Worm (Caenorhabditis elegans) whole organism, L1 larva: ENCODE data around the gene F32D1.11.

Source experiments
- C16A3.4 ChIP-seq: fragments of 150-350 bp; optimal IDR thresholded peaks from 2 replicates; lab custom pipeline; 2014; ENCODE audit warnings: missing biosample characterization, missing genetic modification characterization
- C34B4.2 ChIP-seq: sonication (generic microtip); optimal IDR thresholded peaks from 2 replicates; lab custom pipeline; 2017; ENCODE audit warnings: mild to moderate bottlenecking, missing genetic modification characterization, missing compliant biosample characterization
- alr-1 ChIP-seq: fragments of 200-800 bp; sonication (Bioruptor generic); optimal IDR thresholded peaks from 2 replicates; lab custom pipeline; 2018; ENCODE audit warnings: borderline replicate concordance, mild to moderate bottlenecking, missing genetic modification characterization, missing compliant biosample characterization
- aly-2 ChIP-seq: fragments of 150-350 bp; optimal IDR thresholded peaks from 2 replicates; lab custom pipeline; 2014; ENCODE audit warnings: missing biosample characterization, missing genetic modification characterization
- ceh-63 ChIP-seq: fragments of 200-800 bp; sonication (Bioruptor generic); optimal IDR thresholded peaks from 2 replicates; lab custom pipeline; 2018; ENCODE audit warnings: mild to moderate bottlenecking, missing genetic modification characterization, missing compliant biosample characterization
- ceh-8 ChIP-seq: fragments of 200-800 bp; sonication (Bioruptor generic); optimal IDR thresholded peaks from 2 replicates; lab custom pipeline; 2018; ENCODE audit warnings: mild to moderate bottlenecking, missing genetic modification characterization, moderate library complexity, missing compliant biosample characterization
- ceh-90 ChIP-seq: sonication (generic microtip); optimal IDR thresholded peaks from 2 replicates; lab custom pipeline; 2016; ENCODE audit warnings: missing genetic modification characterization, missing compliant biosample characterization
- dsc-1 ChIP-seq: sonication (generic microtip); optimal IDR thresholded peaks from 2 replicates; lab custom pipeline; 2016; ENCODE audit warnings: mild to moderate bottlenecking, missing genetic modification characterization, missing compliant biosample characterization
- efl-1 ChIP-seq, 4 experiments: fragments of 150-350 bp; optimal IDR thresholded peaks in 3 of 4; peaks in 1 of 4; 1 replicate in 1 of 4; 2 replicates in 3 of 4; lab custom pipeline; 2014; ENCODE audit warnings: missing biosample characterization in 2 of 4, missing genetic modification characterization in 2 of 4, missing genetic modification reagents in 2 of 4
- efl-3 ChIP-seq: fragments of 200-800 bp; sonication (Bioruptor generic); optimal IDR thresholded peaks from 2 replicates; lab custom pipeline; 2018; ENCODE audit warnings: mild to moderate bottlenecking, missing genetic modification characterization, missing compliant biosample characterization
- egl-13 ChIP-seq: sonication (generic microtip); optimal IDR thresholded peaks from 2 replicates; lab custom pipeline; 2016; ENCODE audit warnings: missing genotype, missing genetic modification reagents, missing genetic modification characterization, missing compliant biosample characterization
- elt-3 ChIP-seq, 6 experiments: fragments of 150-350 bp in 1 of 6; sonication (generic microtip); optimal IDR thresholded peaks; 2 replicates each; lab custom pipeline; 2017 to 2018; ENCODE audit warnings: missing biosample characterization in 6 of 6, missing genetic modification characterization in 6 of 6, inconsistent platforms in 1 of 6
- fkh-4 ChIP-seq: sonication (generic microtip); optimal IDR thresholded peaks from 2 replicates; lab custom pipeline; 2016; ENCODE audit warnings: missing compliant biosample characterization, missing genetic modification characterization, borderline replicate concordance
- fkh-8 ChIP-seq: sonication (generic microtip); optimal IDR thresholded peaks from 2 replicates; lab custom pipeline; 2016; ENCODE audit warnings: mild to moderate bottlenecking, missing genetic modification characterization, missing compliant biosample characterization
- hlh-4 ChIP-seq: sonication (generic microtip); optimal IDR thresholded peaks from 2 replicates; lab custom pipeline; 2016; ENCODE audit warnings: mild to moderate bottlenecking, missing genetic modification characterization, missing compliant biosample characterization
- irx-1 ChIP-seq: sonication (generic microtip); optimal IDR thresholded peaks from 2 replicates; lab custom pipeline; 2016; ENCODE audit warnings: missing genetic modification characterization, missing compliant biosample characterization
- lin-13 ChIP-seq: fragments of 150-350 bp; optimal IDR thresholded peaks from 2 replicates; lab custom pipeline; 2014; ENCODE audit warnings: missing biosample characterization, missing genetic modification reagents, missing genetic modification characterization
- lin-14 ChIP-seq: fragments of 200-800 bp; sonication (Bioruptor generic); optimal IDR thresholded peaks from 2 replicates; lab custom pipeline; 2018; ENCODE audit warnings: mild to moderate bottlenecking, missing genetic modification characterization, moderate library complexity, missing compliant biosample characterization
- lin-15B ChIP-seq: fragments of 150-350 bp; sonication (generic microtip); optimal IDR thresholded peaks from 3 replicates; lab custom pipeline; 2014; ENCODE audit warnings: missing biosample characterization, missing genetic modification characterization
- lin-35 ChIP-seq, 2 experiments: fragments of 150-350 bp; optimal IDR thresholded peaks; 2 replicates each; lab custom pipeline; 2014; ENCODE audit warnings: missing biosample characterization in 2 of 2, missing genetic modification characterization in 2 of 2, missing genetic modification reagents in 2 of 2
- mep-1 ChIP-seq: fragments of 150-350 bp; optimal IDR thresholded peaks from 2 replicates; lab custom pipeline; 2014; ENCODE audit warnings: missing biosample characterization, missing genetic modification characterization
- nhr-47 ChIP-seq: sonication (generic microtip); optimal IDR thresholded peaks from 2 replicates; lab custom pipeline; 2016; ENCODE audit warnings: mild to moderate bottlenecking, missing genetic modification characterization, moderate library complexity, missing compliant biosample characterization
- nhr-76 ChIP-seq: sonication (generic microtip); optimal IDR thresholded peaks from 2 replicates; lab custom pipeline; 2017; ENCODE audit warnings: missing biosample characterization, missing genetic modification characterization
- nhr-84 ChIP-seq: sonication (generic microtip); optimal IDR thresholded peaks from 2 replicates; lab custom pipeline; 2017; ENCODE audit warnings: missing biosample characterization, missing genetic modification characterization
- pqm-1 ChIP-seq: sonication (generic microtip); optimal IDR thresholded peaks from 3 replicates; lab custom pipeline; 2017; ENCODE audit warnings: missing biosample characterization, missing genetic modification characterization
- snu-23 ChIP-seq: sonication (generic microtip); optimal IDR thresholded peaks from 2 replicates; lab custom pipeline; 2016; ENCODE audit warnings: missing genetic modification characterization, missing compliant biosample characterization
- sptf-1 ChIP-seq: fragments of 150-350 bp; optimal IDR thresholded peaks from 2 replicates; lab custom pipeline; 2014; ENCODE audit warnings: missing biosample characterization, missing genetic modification characterization
- sup-37 ChIP-seq: fragments of 200-800 bp; sonication (Bioruptor generic); optimal IDR thresholded peaks from 2 replicates; lab custom pipeline; 2018; ENCODE audit warnings: mild to moderate bottlenecking, missing genetic modification characterization, missing compliant biosample characterization
- swsn-7 ChIP-seq: sonication (generic microtip); optimal IDR thresholded peaks from 2 replicates; lab custom pipeline; 2016; ENCODE audit warnings: missing genetic modification characterization, missing compliant biosample characterization
- unc-30 ChIP-seq: sonication (generic microtip); optimal IDR thresholded peaks from 2 replicates; lab custom pipeline; 2017; ENCODE audit warnings: missing biosample characterization, missing genetic modification characterization
- unc-62 ChIP-seq: fragments of 150-350 bp; optimal IDR thresholded peaks from 2 replicates; lab custom pipeline; 2014; ENCODE audit warnings: missing biosample characterization, missing genetic modification reagents, missing genetic modification characterization
- vab-15 ChIP-seq: sonication (generic microtip); optimal IDR thresholded peaks from 2 replicates; lab custom pipeline; 2017; ENCODE audit warnings: missing genotype, mild to moderate bottlenecking, missing genetic modification characterization, missing compliant biosample characterization
- xbp-1 ChIP-seq: sonication (generic microtip); optimal IDR thresholded peaks from 2 replicates; lab custom pipeline; 2016; ENCODE audit warnings: missing genetic modification characterization, missing compliant biosample characterization

The F32D1.11 gene

ce11 chrV:4396257-4396656, 29.9 kb upstream of the F32D1.11 start, which contains the start of gene F13A2.3:
Gene F13A2.3, minus strand, starts transcription at chrV:4396357.
- no peak for TF ChIP-seq swsn-7

- TF ChIP-seq nhr-76 (tag; lab: Kevin White, UChicago), result no peak
- no peak for TF ChIP-seq dsc-1 (tag; lab: Kevin White, UChicago)
- TF ChIP-seq snu-23, result no peak
- no peak for TF ChIP-seq egl-13 (tag; lab: Kevin White, UChicago)
- TF ChIP-seq aly-2 (tag; lab: Kevin White, UChicago), result no peak
- no peak for TF ChIP-seq lin-13 (GFP tag; lab: Kevin White, UChicago)
- TF ChIP-seq lin-15B (tag; lab: Kevin White, UChicago), result no peak
- no peak for TF ChIP-seq lin-35 (GFP tag; optimal IDR thresholded peaks at IDR 0.05; lab: Kevin White, UChicago)
- TF ChIP-seq efl-3 (GFP tag; lab: Kevin White, UChicago), result no peak
Measured at ce11 chrV:4387916-4388315, 21.6 kb upstream of the F32D1.11 start.

DNA sequence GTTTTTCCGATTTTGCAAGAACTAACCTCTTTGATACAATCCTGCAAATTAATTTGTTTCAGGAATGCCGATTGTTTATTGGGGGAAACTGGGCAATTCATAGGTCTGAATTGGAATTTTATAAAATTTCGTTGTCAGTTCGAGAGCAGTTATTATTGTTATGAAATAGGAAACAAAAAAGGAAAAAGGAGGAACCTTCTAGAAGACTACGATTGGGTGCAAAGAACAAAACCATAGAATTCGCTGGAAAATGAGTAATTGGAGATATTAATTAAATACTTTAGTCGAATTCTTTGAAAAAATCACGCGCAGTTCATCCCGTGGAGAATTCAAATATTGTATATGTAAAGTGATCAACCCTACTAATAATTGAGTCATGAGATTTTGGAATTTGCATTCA, 21.1 kb upstream of the F32D1.11 start, which contains the start of gene F13A2.9:
F13A2.9 (minus strand) TSS at position 101 of the 400 bp plus-strand sequence.
- TF ChIP-seq dsc-1 (tag; lab: Kevin White, UChicago) (no peak), ceh-8 (GFP tag; lab: Kevin White, UChicago) (peak; percentile 74), ceh-90 (peak; percentile 27), mep-1 (tag; lab: Kevin White, UChicago) (no peak), unc-62 (GFP tag; lab: Kevin White, UChicago) (no peak), xbp-1 (tag; lab: Kevin White, UChicago) (no peak), nhr-84 (tag; lab: Kevin White, UChicago) (no peak), egl-13 (tag; lab: Kevin White, UChicago) (no peak), hlh-4 (tag; lab: Kevin White, UChicago) (no peak), fkh-8 (tag; lab: Kevin White, UChicago) (peak; percentile 8), lin-13 (GFP tag; lab: Kevin White, UChicago) (no peak), alr-1 (tag; lab: Kevin White, UChicago) (no peak), irx-1 (tag; lab: Kevin White, UChicago) (no peak)

DNA sequence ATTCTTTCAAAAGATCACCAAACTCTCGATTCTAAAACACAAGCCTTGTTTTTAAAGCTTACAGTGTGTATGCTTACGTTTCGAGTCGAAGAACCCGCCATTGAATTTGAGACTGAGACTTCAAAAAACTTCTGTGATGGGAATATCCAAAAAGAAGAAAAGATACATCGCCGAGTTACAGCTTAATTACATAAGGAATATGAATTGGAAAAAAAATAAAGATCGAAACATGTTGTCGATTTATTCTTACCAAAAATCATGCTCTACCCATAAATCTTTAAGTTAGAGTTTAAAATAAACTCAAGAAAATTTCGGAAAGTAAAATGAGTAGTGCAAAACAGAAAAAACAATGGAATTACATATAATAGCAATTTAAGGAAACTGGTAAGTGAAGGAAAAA, 19.8 kb upstream of the F32D1.11 start, which contains the start of gene F13A2.10:
F13A2.10 (minus strand) TSS at position 101 of the 400 bp plus-strand sequence.
- TF ChIP-seq fkh-4 (tag; lab: Kevin White, UChicago) (no peak), ceh-63 (GFP tag; lab: Kevin White, UChicago) (no peak), swsn-7 (no peak), vab-15 (tag; lab: Kevin White, UChicago) (no peak), C16A3.4 (tag; lab: Kevin White, UChicago) (no peak), C34B4.2 (tag; lab: Kevin White, UChicago) (no peak), elt-3 (tag; optimal IDR thresholded peaks at IDR 0.05; lab: Kevin White, UChicago) (no peak), sup-37 (no peak), sptf-1 (no peak), lin-15B (tag; lab: Kevin White, UChicago) (no peak), lin-14 (GFP tag; lab: Kevin White, UChicago) (no peak), nhr-47 (tag; lab: Kevin White, UChicago) (no peak), efl-1 (optimal IDR thresholded peaks at IDR 0.05; lab: Kevin White, UChicago) (no peak), efl-1 (GFP tag; optimal IDR thresholded peaks at IDR 0.05 in 1 of 2; lab: Kevin White, UChicago) (no peak)

DNA sequence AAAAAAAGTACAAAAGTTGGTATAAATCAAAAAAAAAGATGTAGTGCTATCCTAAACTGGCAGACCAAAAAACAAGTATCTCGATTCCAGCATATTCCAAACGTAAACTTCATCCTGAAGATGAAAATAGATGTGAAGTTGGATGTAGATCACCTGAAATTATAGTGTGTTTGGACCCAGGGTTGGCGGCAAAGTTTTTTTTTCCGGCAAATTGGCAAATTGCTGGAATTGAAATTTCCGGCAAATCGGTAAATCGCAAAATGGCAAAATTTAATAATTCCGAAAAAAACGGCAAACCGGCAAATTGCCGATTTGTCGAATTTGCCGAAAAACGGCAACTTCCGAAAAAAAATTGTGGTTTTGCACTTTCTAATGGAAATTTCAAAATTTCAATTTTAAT, 18.1 kb upstream of the F32D1.11 start, which contains the start of gene F13A2.2:
F13A2.2 (minus strand) TSS at position 101 of the 400 bp plus-strand sequence.
- TF ChIP-seq hlh-4 (tag; lab: Kevin White, UChicago) (no peak), unc-30 (tag; lab: Kevin White, UChicago) (no peak), pqm-1 (tag; lab: Kevin White, UChicago) (no peak)
